Fruit fly (Drosophila melanogaster): ENCODE results near the gene Ada2b.

Gene Ada2b

DNA sequence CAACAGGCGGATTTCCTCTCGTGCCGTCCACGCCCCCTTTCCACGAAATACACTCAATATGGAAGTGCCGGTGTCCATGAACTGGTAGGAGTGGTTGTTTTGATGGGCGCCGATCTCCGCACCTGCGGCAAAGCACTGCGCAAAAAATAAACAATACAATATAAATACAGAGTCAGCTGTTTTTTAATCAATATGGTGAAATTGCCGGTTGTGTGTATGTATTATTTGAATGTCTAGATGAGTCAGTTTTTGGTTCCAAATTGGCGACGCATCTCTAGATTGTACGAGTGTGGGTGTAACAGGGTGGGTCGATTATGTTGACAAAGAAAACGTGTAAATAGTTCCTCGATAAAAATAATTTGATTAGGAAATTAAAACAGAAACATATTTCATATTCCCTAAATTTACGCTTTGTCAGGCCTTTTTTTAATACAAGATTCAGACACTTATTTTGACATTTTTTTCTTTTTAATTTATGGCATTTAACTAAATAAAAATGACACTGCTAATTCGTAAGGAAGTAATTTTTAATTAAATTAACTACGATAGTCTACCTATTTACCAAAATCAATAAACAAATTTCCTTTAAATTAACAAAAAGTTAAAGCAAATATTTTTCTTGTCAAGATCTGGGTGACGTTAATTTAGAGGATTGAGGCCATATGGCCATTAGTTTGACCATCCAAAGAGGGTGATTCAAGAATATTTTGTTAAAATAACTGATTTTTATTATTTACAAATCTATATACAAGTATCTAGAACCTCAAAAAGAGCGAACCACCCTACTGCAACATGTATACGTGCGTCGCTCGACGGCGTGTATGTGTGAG lies 628 bp downstream of the Ada2b start (continued):
- TF ChIP-seq GATAe (GFP tag; conservative IDR thresholded peaks at IDR 0.05) (peak; percentile 47; the same call in 1 of the 2 replicates), CG11696 (GFP tag; IDR thresholded peaks at IDR 0.05) (peak; percentile 25; the same call in 1 of the 2 replicates), btn (GFP tag; optimal IDR thresholded peaks at IDR 0.05) (peak; percentile 41), Dek (tag; optimal IDR thresholded peaks at IDR 0.05) (peak; percentile 87), Sry-β (GFP tag; optimal IDR thresholded peaks at IDR 0.05) (peak; percentile 73), CG9817 (tag; optimal IDR thresholded peaks at IDR 0.05) (peak; percentile 87), CG17829 (tag; optimal IDR thresholded peaks at IDR 0.05) (peak; percentile 92), B-H2 (GFP tag; optimal IDR thresholded peaks at IDR 0.05) (peak; percentile 89), CG13775 (GFP tag; optimal IDR thresholded peaks at IDR 0.05) (peak; percentile 96), zen (tag; optimal IDR thresholded peaks at IDR 0.05) (peak; percentile 66)

DNA sequence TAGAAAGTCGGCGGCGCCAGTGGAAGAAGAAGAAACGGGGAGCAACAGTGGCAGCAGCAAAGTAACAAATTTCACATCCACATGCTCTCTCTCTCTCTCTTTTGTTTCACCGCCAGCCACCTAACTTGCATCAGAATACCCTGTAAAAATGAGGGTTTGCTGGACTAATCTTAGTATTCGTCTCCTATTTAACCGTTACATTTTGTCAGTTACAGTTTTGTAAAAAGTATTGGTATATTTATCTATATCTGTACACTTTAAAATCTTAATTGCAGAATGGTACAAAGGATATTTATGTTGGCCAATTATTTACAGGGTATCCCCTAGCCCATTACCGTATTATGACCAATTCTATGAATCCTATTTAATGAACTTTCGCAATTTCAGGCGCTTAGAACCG lies 6.5 kb downstream of the Ada2b start:
- TF ChIP-seq Nf-YA (GFP tag; IDR thresholded peaks at IDR 0.05) (no peak), al (GFP tag; IDR thresholded peaks at IDR 0.05) (no peak), HLHmδ (GFP tag; optimal IDR thresholded peaks at IDR 0.05) (no peak), CG12104 (GFP tag; optimal IDR thresholded peaks at IDR 0.05) (no peak), CG12659 (GFP tag; optimal IDR thresholded peaks at IDR 0.05) (no peak), HHEX (GFP tag; optimal IDR thresholded peaks at IDR 0.05) (no peak), Hey (tag; optimal IDR thresholded peaks at IDR 0.05) (no peak), CG8765 (GFP tag; IDR thresholded peaks at IDR 0.05) (no peak), Max (GFP tag; optimal IDR thresholded peaks at IDR 0.05) (no peak), sens (GFP tag) (peak; percentile 87), Side (GFP tag; optimal IDR thresholded peaks at IDR 0.05) (no peak), Hr51 (GFP tag; optimal IDR thresholded peaks at IDR 0.05) (no peak), CG3407 (GFP tag; optimal IDR thresholded peaks at IDR 0.05) (no peak), CG13775 (GFP tag; optimal IDR thresholded peaks at IDR 0.05) (peak; percentile 31), chn (GFP tag; optimal IDR thresholded peaks at IDR 0.05) (no peak), Mrtf (GFP tag; IDR thresholded peaks at IDR 0.05) (no peak), Hr78 (GFP tag; optimal IDR thresholded peaks at IDR 0.05) (no peak), CG2875 (GFP tag; optimal IDR thresholded peaks at IDR 0.05) (peak; percentile 17), nom (GFP tag; optimal IDR thresholded peaks at IDR 0.05) (no peak), CG7556 (GFP tag; optimal IDR thresholded peaks at IDR 0.05) (peak; percentile 14), Opbp (GFP tag; IDR thresholded peaks at IDR 0.05; ENCODE audit: partially characterized antibody) (no peak), Sry-δ (GFP tag; optimal IDR thresholded peaks at IDR 0.05) (no peak), CG32532 (GFP tag; IDR thresholded peaks at IDR 0.05) (no peak), cg (GFP tag; optimal IDR thresholded peaks at IDR 0.05) (no peak), croc (GFP tag; conservative IDR thresholded peaks at IDR 0.05) (no peak), ara (GFP tag; IDR thresholded peaks at IDR 0.05) (0 out of 2 replicates have a peak, but pooled peaks have one; percentile 4), CG15696 (tag; optimal IDR thresholded peaks at IDR 0.05) (peak; percentile 1), CG4730 (GFP tag; IDR thresholded peaks at IDR 0.05) (no peak), CG5180 (GFP tag; optimal IDR thresholded peaks at IDR 0.05) (no peak), CG2116 (GFP tag; optimal IDR thresholded peaks at IDR 0.05) (no peak), CG12942 (GFP tag; optimal IDR thresholded peaks at IDR 0.05) (no peak), Antp (GFP tag; optimal IDR thresholded peaks at IDR 0.05) (no peak), CG10431 (GFP tag; optimal IDR thresholded peaks at IDR 0.05) (no peak), CG13287 (GFP tag; IDR thresholded peaks at IDR 0.05; ENCODE audit: partially characterized antibody) (no peak), maf-S (GFP tag; optimal IDR thresholded peaks at IDR 0.05) (no peak), Jarid2 (GFP tag; optimal IDR thresholded peaks at IDR 0.05) (no peak), Drgx (GFP tag; IDR thresholded peaks at IDR 0.05) (peak; percentile 67), ase (GFP tag; IDR thresholded peaks at IDR 0.05) (no peak)

Data from whole organism, embryonic.